Worm (Caenorhabditis elegans): ENCODE measurements around the gene F42A6.1.
A peak's percentile ranks its signal among the peaks of the same experiment; 100 is the strongest.

The F42A6.1 gene

ce11 chrIV:3338676-3339075 lies 16.2 kb upstream of the F42A6.1 start, which contains the start of gene hrpa-1 (continued):
- TF ChIP-seq blmp-1 (tag; optimal IDR thresholded peaks at IDR 0.05; ENCODE audit: insufficient read depth) = peak; percentile 28
- peak; percentile 97 for TF ChIP-seq gmeb-1 (tag; optimal IDR thresholded peaks at IDR 0.05)
- peak; percentile 56 for TF ChIP-seq mab-5 (tag; optimal IDR thresholded peaks at IDR 0.05)
- TF ChIP-seq zag-1 (tag; optimal IDR thresholded peaks at IDR 0.05) = peak; percentile 17
- TF ChIP-seq nhr-10 (tag; optimal IDR thresholded peaks at IDR 0.05) = no peak
- TF ChIP-seq nhr-77 (tag; optimal IDR thresholded peaks at IDR 0.05) = no peak
- peak; percentile 68 for TF ChIP-seq ztf-4 (tag; optimal IDR thresholded peaks at IDR 0.05)
- TF ChIP-seq fos-1 (tag; optimal IDR thresholded peaks at IDR 0.05) = peak; percentile 64
- TF ChIP-seq nhr-23 (tag; optimal IDR thresholded peaks at IDR 0.05) = no peak
- TF ChIP-seq unc-39 (tag; optimal IDR thresholded peaks at IDR 0.05) = no peak
- TF ChIP-seq unc-55 (GFP tag; optimal IDR thresholded peaks at IDR 0.05) = peak; percentile 98
- no peak for TF ChIP-seq nhr-237 (tag; optimal IDR thresholded peaks at IDR 0.05)
- TF ChIP-seq C34F6.9 (tag; optimal IDR thresholded peaks at IDR 0.05) = peak; percentile 94
- TF ChIP-seq sma-9 (GFP tag; optimal IDR thresholded peaks at IDR 0.05) = peak; percentile 70
- TF ChIP-seq sma-9 (tag; optimal IDR thresholded peaks at IDR 0.05) = no peak
- TF ChIP-seq nhr-12 (tag; optimal IDR thresholded peaks at IDR 0.05) = no peak

ce11 chrIV:3341170-3341569 lies 13.7 kb upstream of the F42A6.1 start, which contains the start of gene F42A6.2:
Gene F42A6.2 (plus strand): TSS chrIV:3341470.
- no peak for TF ChIP-seq nhr-11 (tag; optimal IDR thresholded peaks at IDR 0.05)

DNA sequence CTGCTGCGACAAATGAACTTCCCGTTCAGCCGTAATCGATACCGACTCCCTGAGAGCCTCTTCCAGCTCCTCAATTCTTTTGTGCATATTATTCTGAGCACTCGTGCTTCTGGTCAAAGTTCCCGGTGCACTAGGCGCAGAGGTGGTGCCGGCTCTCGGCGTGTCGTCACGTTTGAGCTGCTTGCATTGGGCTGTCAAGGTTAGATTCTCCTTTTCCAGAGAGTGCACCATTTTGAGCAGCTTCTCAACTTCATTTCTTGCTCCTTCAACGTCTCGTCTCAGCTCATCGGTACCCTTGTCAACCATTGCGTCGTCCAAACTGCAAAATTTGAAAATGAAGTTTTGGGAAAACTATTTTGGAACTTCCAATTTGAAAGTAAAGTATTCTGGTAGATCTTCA lies 9.4 kb upstream of the F42A6.1 start:
- no peak for TF ChIP-seq mab-5 (tag; optimal IDR thresholded peaks at IDR 0.05)
- TF ChIP-seq sem-4 (tag; optimal IDR thresholded peaks at IDR 0.05) = no peak
- no peak for TF ChIP-seq nhr-129 (tag; optimal IDR thresholded peaks at IDR 0.05)
- no peak for TF ChIP-seq alr-1 (tag; optimal IDR thresholded peaks at IDR 0.05)
- TF ChIP-seq nhr-237 (tag; optimal IDR thresholded peaks at IDR 0.05) = no peak
- TF ChIP-seq lin-39 (tag; optimal IDR thresholded peaks at IDR 0.05) = no peak
- no peak for TF ChIP-seq crh-2 (tag; optimal IDR thresholded peaks at IDR 0.05)
- TF ChIP-seq unc-55 (GFP tag; optimal IDR thresholded peaks at IDR 0.05) = no peak
- TF ChIP-seq nhr-6 (tag; optimal IDR thresholded peaks at IDR 0.05) = no peak
- no peak for TF ChIP-seq zag-1 (tag; optimal IDR thresholded peaks at IDR 0.05)
- TF ChIP-seq elt-3 (tag; optimal IDR thresholded peaks at IDR 0.05) = no peak
- TF ChIP-seq R02D3.7 (tag; optimal IDR thresholded peaks at IDR 0.05) = no peak

DNA sequence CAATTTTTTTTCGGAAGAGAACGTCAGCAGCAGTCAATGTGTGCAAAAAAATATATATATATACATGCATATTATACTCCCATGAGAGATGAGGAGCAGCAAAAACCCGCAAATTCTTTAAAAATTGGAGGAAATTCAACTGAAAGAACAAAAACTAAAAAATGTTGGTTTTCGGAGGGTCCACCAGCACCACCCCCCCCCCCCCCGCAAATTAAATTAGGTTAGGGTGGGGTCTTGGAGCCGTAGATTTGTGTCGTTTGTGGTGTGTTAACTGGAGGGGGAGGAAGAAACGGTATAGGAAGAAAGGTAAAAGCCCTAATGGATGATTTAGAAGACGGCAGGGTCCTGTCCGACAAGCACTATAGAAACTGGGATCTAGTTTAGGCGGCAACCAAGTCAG lies 6.5 kb upstream of the F42A6.1 start:
- TF ChIP-seq nhr-6 (tag; optimal IDR thresholded peaks at IDR 0.05) = no peak
- TF ChIP-seq lin-13 (GFP tag; optimal IDR thresholded peaks at IDR 0.05) = no peak
- no peak for TF ChIP-seq unc-62 (GFP tag; optimal IDR thresholded peaks at IDR 0.05)
- no peak for TF ChIP-seq nhr-10 (tag; optimal IDR thresholded peaks at IDR 0.05)
- TF ChIP-seq zag-1 (tag; optimal IDR thresholded peaks at IDR 0.05) = no peak
- no peak for TF ChIP-seq C34F6.9 (tag; optimal IDR thresholded peaks at IDR 0.05)
- no peak for TF ChIP-seq peb-1 (tag; optimal IDR thresholded peaks at IDR 0.05)
- no peak for TF ChIP-seq dmd-4 (tag; optimal IDR thresholded peaks at IDR 0.05)
- no peak for TF ChIP-seq alr-1 (tag; optimal IDR thresholded peaks at IDR 0.05)
- no peak for TF ChIP-seq nhr-237 (tag; optimal IDR thresholded peaks at IDR 0.05)
- no peak for TF ChIP-seq ztf-11 (tag; optimal IDR thresholded peaks at IDR 0.05)
- TF ChIP-seq lsy-2 (tag; optimal IDR thresholded peaks at IDR 0.05) = no peak
- TF ChIP-seq unc-55 (GFP tag; optimal IDR thresholded peaks at IDR 0.05) = no peak
- no peak for TF ChIP-seq sem-4 (tag; optimal IDR thresholded peaks at IDR 0.05)
- no peak for TF ChIP-seq nhr-23 (tag; optimal IDR thresholded peaks at IDR 0.05)
- TF ChIP-seq mdl-1 (tag; optimal IDR thresholded peaks at IDR 0.05) = no peak

DNA sequence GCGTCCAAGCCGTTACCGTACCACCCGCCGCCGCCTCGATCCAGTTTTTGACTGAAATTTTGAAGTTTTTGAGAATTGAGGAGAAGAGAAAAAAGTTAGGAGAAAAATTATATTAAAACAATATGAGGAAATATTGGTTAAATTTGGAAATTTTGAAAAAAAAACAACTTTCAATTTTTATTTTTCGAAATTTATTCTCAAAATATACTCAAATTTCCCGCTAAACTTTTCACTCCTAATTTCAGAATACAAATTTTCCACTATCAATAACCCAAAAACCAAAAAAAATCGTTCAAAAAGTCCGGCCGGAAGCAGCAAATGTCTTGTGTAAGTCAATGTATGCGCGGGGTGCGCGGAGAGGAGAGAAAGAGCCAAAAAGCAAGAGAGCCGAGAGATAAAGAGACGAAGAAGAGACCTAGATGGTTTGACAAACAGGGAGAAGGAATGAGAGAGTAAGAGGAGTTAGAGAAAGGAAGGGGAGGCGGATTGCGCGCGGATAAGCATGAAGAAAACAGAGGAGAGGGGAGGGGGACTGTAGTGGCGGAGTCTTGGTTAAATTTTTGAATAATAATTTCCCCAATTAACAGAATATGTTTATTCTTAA lies 4.8 kb upstream of the F42A6.1 start, which contains the start of gene elks-1:
elks-1 (minus strand) TSS at position 51 of the 604 bp plus-strand sequence.
- no peak for TF ChIP-seq nhr-129 (tag; optimal IDR thresholded peaks at IDR 0.05)
- no peak for TF ChIP-seq zag-1 (tag; optimal IDR thresholded peaks at IDR 0.05)
- no peak for TF ChIP-seq aly-2 (tag; optimal IDR thresholded peaks at IDR 0.05)
- TF ChIP-seq lin-13 (GFP tag; optimal IDR thresholded peaks at IDR 0.05) = no peak
- no peak for TF ChIP-seq mab-5 (tag; optimal IDR thresholded peaks at IDR 0.05)
- no peak for TF ChIP-seq nhr-6 (tag; optimal IDR thresholded peaks at IDR 0.05)
- TF ChIP-seq unc-62 (GFP tag; optimal IDR thresholded peaks at IDR 0.05) = no peak
- TF ChIP-seq ztf-11 (tag; optimal IDR thresholded peaks at IDR 0.05) = no peak
- no peak for TF ChIP-seq nhr-21 (tag; optimal IDR thresholded peaks at IDR 0.05)
- no peak for TF ChIP-seq blmp-1 (tag; optimal IDR thresholded peaks at IDR 0.05; ENCODE audit: insufficient read depth)
- no peak for TF ChIP-seq ceh-82 (tag; optimal IDR thresholded peaks at IDR 0.05)
- no peak for TF ChIP-seq R02D3.7 (tag; optimal IDR thresholded peaks at IDR 0.05)
- no peak for TF ChIP-seq nhr-23 (tag; optimal IDR thresholded peaks at IDR 0.05)
- TF ChIP-seq lsy-2 (tag; optimal IDR thresholded peaks at IDR 0.05) = peak in 1 of 2 experiments; percentile 40
- no peak for TF ChIP-seq lin-11 (tag; optimal IDR thresholded peaks at IDR 0.05)
- TF ChIP-seq nhr-10 (tag; optimal IDR thresholded peaks at IDR 0.05) = no peak
- TF ChIP-seq lin-39 (tag; optimal IDR thresholded peaks at IDR 0.05) = no peak
- TF ChIP-seq unc-55 (GFP tag; optimal IDR thresholded peaks at IDR 0.05) = peak; percentile 51
- peak; percentile 8 for TF ChIP-seq sem-4 (tag; optimal IDR thresholded peaks at IDR 0.05)
- peak; percentile 11 for TF ChIP-seq C34F6.9 (tag; optimal IDR thresholded peaks at IDR 0.05)
- TF ChIP-seq mbf-1 (tag; optimal IDR thresholded peaks at IDR 0.05) = no peak
- no peak for TF ChIP-seq ceh-16 (tag; optimal IDR thresholded peaks at IDR 0.05)

Data from whole organism, L2 larva.